Fruit fly (Drosophila melanogaster) whole organism, embryonic: Measurements from ENCODE around the gene KFase.
A peak's percentile ranks its signal among the peaks of the same experiment; 100 is the strongest.

Experiments
- ATbp ChIP-seq: fragments of 200-800 bp; sonication (Bioruptor generic); optimal IDR thresholded peaks from 2 replicates; lab custom pipeline; 2017; ENCODE audit warnings: missing biosample characterization, mild to moderate bottlenecking, missing genetic modification characterization, missing genetic modification reagents
- Adf1 ChIP-seq: fragments of 200-800 bp; sonication (Bioruptor generic); IDR thresholded peaks from 2 replicates; pipeline ENCODE4 v1.3.6; 2022; ENCODE audit warnings: missing biosample characterization, missing genetic modification characterization
- Atf6 ChIP-seq: fragments of 200-800 bp; sonication (Bioruptor generic); IDR thresholded peaks from 2 replicates; pipeline ENCODE4 v1.3.6; 2022; ENCODE audit warnings: missing biosample characterization, missing genetic modification characterization
- CG10543 ChIP-seq: fragments of 200-800 bp; sonication (Bioruptor generic); optimal IDR thresholded peaks from 3 replicates; lab custom pipeline; 2017; ENCODE audit warnings: missing biosample characterization, mild to moderate bottlenecking, missing genetic modification characterization, moderate library complexity
- CG11085 ChIP-seq: fragments of 200-800 bp; sonication (Bioruptor generic); IDR thresholded peaks from 2 replicates; pipeline ENCODE4 v1.3.6; 2022; ENCODE audit warnings: missing biosample characterization, missing genetic modification characterization
- CG11398 ChIP-seq: fragments of 200-800 bp; sonication (Bioruptor generic); optimal IDR thresholded peaks from 2 replicates; lab custom pipeline; 2016; ENCODE audit warnings: missing biosample characterization, missing genetic modification characterization
- CG12391 ChIP-seq: fragments of 200-800 bp; sonication (Bioruptor generic); optimal IDR thresholded peaks from 3 replicates; lab custom pipeline; 2018; ENCODE audit warnings: missing biosample characterization, mild to moderate bottlenecking, missing genetic modification characterization, moderate library complexity
- CG12942 ChIP-seq: fragments of 200-800 bp; sonication (Bioruptor generic); optimal IDR thresholded peaks from 3 replicates; lab custom pipeline; 2016; ENCODE audit warnings: missing biosample characterization, missing genetic modification characterization
- CG13624 ChIP-seq: fragments of 200-800 bp; sonication (Bioruptor generic); optimal IDR thresholded peaks from 2 replicates; lab custom pipeline; 2016; ENCODE audit warnings: missing biosample characterization, missing genetic modification characterization
- CG14667 ChIP-seq: fragments of 200-800 bp; sonication (Bioruptor generic); IDR thresholded peaks from 2 replicates; pipeline ENCODE4 v1.3.6; 2022; ENCODE audit warnings: missing biosample characterization, missing genetic modification characterization
- CG15011 ChIP-seq: fragments of 200-800 bp; sonication (Bioruptor generic); optimal IDR thresholded peaks from 3 replicates; lab custom pipeline; 2018; ENCODE audit warnings: missing biosample characterization, mild to moderate bottlenecking, missing genetic modification characterization
- CG15479 ChIP-seq: fragments of 200-800 bp; sonication (Bioruptor generic); optimal IDR thresholded peaks from 3 replicates; lab custom pipeline; 2019; ENCODE audit warnings: missing biosample characterization, mild to moderate bottlenecking, missing genetic modification characterization, moderate library complexity
- CG1603 ChIP-seq: fragments of 200-800 bp; sonication (Bioruptor generic); optimal IDR thresholded peaks from 2 replicates; lab custom pipeline; 2019; ENCODE audit warnings: missing biosample characterization, mild to moderate bottlenecking, missing genetic modification characterization, moderate library complexity
- CG17186 ChIP-seq: fragments of 200-800 bp; sonication (Bioruptor generic); optimal IDR thresholded peaks from 3 replicates; lab custom pipeline; 2017; ENCODE audit warnings: missing biosample characterization, missing genetic modification reagents, missing genetic modification characterization
- CG17361 ChIP-seq: fragments of 200-800 bp; sonication (Bioruptor generic); IDR thresholded peaks from 3 replicates; pipeline ENCODE4 v1.3.6; 2022; ENCODE audit warnings: missing biosample characterization, missing genetic modification characterization
- CG17385 ChIP-seq: fragments of 200-800 bp; sonication (Bioruptor generic); optimal IDR thresholded peaks from 3 replicates; lab custom pipeline; 2018; ENCODE audit warnings: missing biosample characterization, mild to moderate bottlenecking, missing genetic modification characterization
- CG18011 ChIP-seq: fragments of 200-800 bp; sonication (Bioruptor generic); optimal IDR thresholded peaks from 2 replicates; lab custom pipeline; 2017; ENCODE audit warnings: missing biosample characterization, missing genetic modification characterization, mild to moderate bottlenecking, moderate library complexity, missing genotype
- CG2199 ChIP-seq: fragments of 200-800 bp; sonication (Bioruptor generic); IDR thresholded peaks from 3 replicates; pipeline ENCODE4 v1.3.6; 2022; ENCODE audit warnings: missing biosample characterization, missing genetic modification characterization
- CG2202 ChIP-seq: fragments of 200-800 bp; sonication (Bioruptor generic); optimal IDR thresholded peaks from 2 replicates; lab custom pipeline; 2018; ENCODE audit warnings: missing biosample characterization, mild to moderate bottlenecking, missing genetic modification characterization
- CG30431 ChIP-seq: fragments of 200-800 bp; sonication (Bioruptor generic); optimal IDR thresholded peaks from 2 replicates; lab custom pipeline; 2017; ENCODE audit warnings: missing biosample characterization, missing genetic modification characterization
- CG32772 ChIP-seq: fragments of 200-800 bp; sonication (Bioruptor generic); IDR thresholded peaks from 2 replicates; pipeline ENCODE4 v1.3.6; 2022; ENCODE audit warnings: missing biosample characterization, missing genetic modification characterization
- CG3281 ChIP-seq: fragments of 200-800 bp; sonication (Bioruptor generic); optimal IDR thresholded peaks from 3 replicates; lab custom pipeline; 2017; ENCODE audit warnings: missing biosample characterization, mild to moderate bottlenecking, missing genetic modification characterization
- CG33557 ChIP-seq: fragments of 200-800 bp; sonication (Bioruptor generic); optimal IDR thresholded peaks from 2 replicates; lab custom pipeline; 2019; ENCODE audit warnings: missing biosample characterization, mild to moderate bottlenecking, missing genetic modification characterization, moderate library complexity
- CG7786 ChIP-seq: fragments of 200-800 bp; sonication (Bioruptor generic); optimal IDR thresholded peaks from 2 replicates; lab custom pipeline; 2016; ENCODE audit warnings: missing biosample characterization, missing genetic modification characterization
- CG7839 ChIP-seq: fragments of 200-800 bp; sonication (Bioruptor generic); optimal IDR thresholded peaks from 3 replicates; lab custom pipeline; 2018; ENCODE audit warnings: missing biosample characterization, mild to moderate bottlenecking, missing genetic modification characterization, moderate library complexity
- CG8281 ChIP-seq: fragments of 200-800 bp; sonication (Bioruptor generic); optimal IDR thresholded peaks from 2 replicates; lab custom pipeline; 2018; ENCODE audit warnings: missing biosample characterization, mild to moderate bottlenecking, missing genetic modification characterization, moderate library complexity
- CG8478 ChIP-seq: fragments of >200 bp; optimal IDR thresholded peaks from 2 replicates; lab custom pipeline; 2018
- CG8765 ChIP-seq: fragments of 200-800 bp; sonication (Bioruptor generic); IDR thresholded peaks from 2 replicates; pipeline ENCODE4 v1.3.6; 2022; ENCODE audit warnings: missing biosample characterization, missing genetic modification characterization
- CG9437 ChIP-seq: fragments of 200-800 bp; sonication (Bioruptor generic); optimal IDR thresholded peaks from 2 replicates; lab custom pipeline; 2018; ENCODE audit warnings: missing biosample characterization, mild to moderate bottlenecking, missing genetic modification characterization
- Deaf1 ChIP-seq: fragments of 200-800 bp; optimal IDR thresholded peaks from 3 replicates; lab custom pipeline; 2019; ENCODE audit warnings: missing biosample characterization, mild to moderate bottlenecking, missing genetic modification characterization, moderate library complexity
- Drgx ChIP-seq: fragments of 200-800 bp; sonication (Bioruptor generic); IDR thresholded peaks from 2 replicates; pipeline ENCODE4 v1.3.6; 2022; ENCODE audit warnings: missing biosample characterization, missing genetic modification characterization
- E2f2 ChIP-seq: fragments of 200-800 bp; sonication (Bioruptor generic); IDR thresholded peaks from 2 replicates; pipeline ENCODE4 v1.3.6; 2022; ENCODE audit warnings: missing biosample characterization, missing genetic modification characterization
- Jarid2 ChIP-seq: fragments of 200-800 bp; sonication (Bioruptor generic); optimal IDR thresholded peaks from 3 replicates; lab custom pipeline; 2017; ENCODE audit warnings: mild to moderate bottlenecking, missing biosample characterization, missing genetic modification reagents, missing genetic modification characterization
- Lpt ChIP-seq: fragments of >200 bp; optimal IDR thresholded peaks from 2 replicates; lab custom pipeline; 2018; ENCODE audit warnings: missing biosample characterization, missing genetic modification characterization
- Myb ChIP-seq: fragments of 200-800 bp; sonication (Bioruptor generic); optimal IDR thresholded peaks from 2 replicates; lab custom pipeline; 2016; ENCODE audit warnings: missing biosample characterization, missing genetic modification characterization
- NfI ChIP-seq: fragments of 200-800 bp; sonication (Bioruptor generic); optimal IDR thresholded peaks from 3 replicates; lab custom pipeline; 2018; ENCODE audit warnings: missing biosample characterization, mild to moderate bottlenecking, missing genetic modification characterization, moderate library complexity
- Ptx1 ChIP-seq: fragments of 200-800 bp; sonication (Bioruptor generic); IDR thresholded peaks from 2 replicates; pipeline ENCODE4 v1.3.6; 2022; ENCODE audit warnings: missing biosample characterization, missing genetic modification characterization
- Sry-δ ChIP-seq: fragments of 200-800 bp; sonication (Bioruptor generic); optimal IDR thresholded peaks from 2 replicates; lab custom pipeline; 2016; ENCODE audit warnings: missing biosample characterization, missing genetic modification characterization
- Ssrp ChIP-seq: fragments of 200-800 bp; sonication (Bioruptor generic); optimal IDR thresholded peaks from 2 replicates; lab custom pipeline; 2018; ENCODE audit warnings: missing biosample characterization, mild to moderate bottlenecking, missing genetic modification characterization, moderate library complexity
- ab ChIP-seq: fragments of 200-800 bp; sonication (Bioruptor generic); optimal IDR thresholded peaks from 2 replicates; lab custom pipeline; 2016; ENCODE audit warnings: missing biosample characterization, missing genetic modification characterization
- caup ChIP-seq: fragments of 200-800 bp; sonication (Bioruptor generic); optimal IDR thresholded peaks from 3 replicates; lab custom pipeline; 2017; ENCODE audit warnings: missing biosample characterization, mild to moderate bottlenecking, missing genetic modification characterization, moderate library complexity; ENCODE audit not compliant: severe bottlenecking
- inv ChIP-seq: fragments of 200-800 bp; sonication (Bioruptor generic); IDR thresholded peaks from 2 replicates; pipeline ENCODE4 v1.3.6; 2022; ENCODE audit warnings: missing biosample characterization, missing genetic modification characterization; ENCODE audit not compliant: partially characterized antibody
- jing ChIP-seq: fragments of 200-800 bp; sonication (Bioruptor generic); optimal IDR thresholded peaks from 2 replicates; lab custom pipeline; 2018; ENCODE audit warnings: missing biosample characterization, mild to moderate bottlenecking, missing genetic modification characterization
- kay ChIP-seq: fragments of 200-800 bp; sonication (Bioruptor generic); optimal IDR thresholded peaks from 2 replicates; lab custom pipeline; 2016; ENCODE audit warnings: missing biosample characterization, missing genetic modification characterization
- oc ChIP-seq: fragments of 200-800 bp; sonication (Bioruptor generic); optimal IDR thresholded peaks from 2 replicates; lab custom pipeline; 2018; ENCODE audit warnings: missing biosample characterization, mild to moderate bottlenecking, missing genetic modification characterization, moderate library complexity
- org-1 ChIP-seq: fragments of 200-800 bp; sonication (Bioruptor generic); optimal IDR thresholded peaks from 2 replicates; lab custom pipeline; 2017; ENCODE audit warnings: missing biosample characterization, missing genetic modification characterization
- rib ChIP-seq: fragments of 200-800 bp; sonication (Bioruptor generic); IDR thresholded peaks from 2 replicates; pipeline ENCODE4 v1.3.6; 2022; ENCODE audit warnings: missing biosample characterization, missing genetic modification characterization
- sd ChIP-seq: fragments of 200-800 bp; sonication (Bioruptor generic); optimal IDR thresholded peaks from 3 replicates; lab custom pipeline; 2018; ENCODE audit warnings: missing biosample characterization, mild to moderate bottlenecking, missing genetic modification characterization, moderate library complexity
- unc-4 ChIP-seq: fragments of 200-800 bp; sonication (Bioruptor generic); IDR thresholded peaks from 2 replicates; pipeline ENCODE4 v1.3.6; 2022; ENCODE audit warnings: missing biosample characterization, missing genetic modification characterization; ENCODE audit not compliant: partially characterized antibody
- vnd ChIP-seq: fragments of 200-800 bp; sonication (Bioruptor generic); IDR thresholded peaks from 3 replicates; pipeline ENCODE4 v1.3.6; 2022; ENCODE audit warnings: missing biosample characterization, missing genetic modification characterization; ENCODE audit not compliant: partially characterized antibody
- wor ChIP-seq: fragments of 200-800 bp; sonication (Bioruptor generic); IDR thresholded peaks from 2 replicates; pipeline ENCODE4 v1.3.6; 2022; ENCODE audit warnings: missing biosample characterization, missing genetic modification characterization
- yki ChIP-seq: fragments of >200 bp; optimal IDR thresholded peaks from 3 replicates; lab custom pipeline; 2018

KFase gene

dm6 chr2L:6498448-6498847 is 9.9 kb upstream of the KFase start, which contains the start of gene CG31637 (continued):
- TF ChIP-seq CG7839, result peak; percentile 12
- TF ChIP-seq CG12391 (tag; lab: Kevin White, UChicago), result peak; percentile 12
- TF ChIP-seq jing, result no peak
- TF ChIP-seq wor (GFP tag; lab: Robert Waterston, UW), result no peak
- no peak for TF ChIP-seq vnd
- TF ChIP-seq Lpt (GFP tag; lab: Kevin White, UChicago), result no peak
- TF ChIP-seq CG32772 (GFP tag; lab: Robert Waterston, UW), result no peak
- 0 out of 3 replicates have a peak, but pooled peaks have one; percentile 13 for TF ChIP-seq CG17361 (GFP tag; lab: Robert Waterston, UW)
- TF ChIP-seq sd (tag; lab: Kevin White, UChicago), result peak; percentile 31
- TF ChIP-seq CG2202, result no peak
- TF ChIP-seq caup, result peak; percentile 11
- TF ChIP-seq CG10543 (GFP tag; lab: Kevin White, UChicago), result peak; percentile 9
- peak; percentile 61 for TF ChIP-seq CG13624
- TF ChIP-seq CG14667, result no peak
- TF ChIP-seq CG15011 (GFP tag; lab: Kevin White, UChicago), result no peak
- no peak for TF ChIP-seq CG9437 (GFP tag; lab: Kevin White, UChicago)
- TF ChIP-seq kay (GFP tag; lab: Kevin White, UChicago), result no peak
- TF ChIP-seq CG33557, result no peak
- TF ChIP-seq CG2199 (GFP tag; lab: Robert Waterston, UW), result 0 out of 3 replicates have a peak, but pooled peaks have one; percentile 11
- TF ChIP-seq yki, result no peak
- no peak for TF ChIP-seq Atf6
- no peak for TF ChIP-seq CG15479 (GFP tag; lab: Kevin White, UChicago)
- TF ChIP-seq CG17186 (GFP tag; lab: Kevin White, UChicago), result peak; percentile 51
- peak; percentile 9 for TF ChIP-seq CG7786 (GFP tag; lab: Kevin White, UChicago)
- TF ChIP-seq CG11085 (GFP tag; lab: Robert Waterston, UW), result no peak
- TF ChIP-seq NfI (GFP tag; lab: Kevin White, UChicago), result no peak
- TF ChIP-seq inv (GFP tag; lab: Robert Waterston, UW), result no peak; the same call in 1 of the 2 replicates
- peak; percentile 68 for TF ChIP-seq Myb (GFP tag; lab: Kevin White, UChicago)
- no peak for TF ChIP-seq CG11398
- no peak for TF ChIP-seq Ssrp (tag; lab: Kevin White, UChicago)
- no peak for TF ChIP-seq oc (tag; lab: Kevin White, UChicago)
- no peak for TF ChIP-seq ab (GFP tag; lab: Kevin White, UChicago)
- TF ChIP-seq Adf1 (GFP tag; lab: Robert Waterston, UW), result peak; percentile 43; the same call in 1 of the 2 replicates
- TF ChIP-seq CG8478 (lab: Kevin White, UChicago), result no peak
- TF ChIP-seq CG18011 (GFP tag; lab: Kevin White, UChicago), result no peak
- peak; percentile 84 for TF ChIP-seq CG1603
- peak; percentile 56 for TF ChIP-seq Sry-δ
- TF ChIP-seq rib, result no peak
- TF ChIP-seq CG8765, result no peak
- peak; percentile 92 for TF ChIP-seq Jarid2
- TF ChIP-seq Deaf1 (tag; lab: Kevin White, UChicago), result peak; percentile 58
- peak; percentile 11 for TF ChIP-seq CG17385
- TF ChIP-seq CG30431 (GFP tag; lab: Kevin White, UChicago), result no peak
- TF ChIP-seq org-1 (GFP tag; lab: Kevin White, UChicago), result no peak
- TF ChIP-seq Drgx (GFP tag; lab: Robert Waterston, UW), result no peak
- no peak for TF ChIP-seq CG8281 (tag; lab: Kevin White, UChicago)
- TF ChIP-seq ATbp (GFP tag; lab: Kevin White, UChicago), result no peak
- TF ChIP-seq CG12942 (GFP tag; lab: Kevin White, UChicago), result no peak
- TF ChIP-seq Ptx1, result no peak
- peak; percentile 70 for TF ChIP-seq E2f2
- no peak for TF ChIP-seq CG3281 (GFP tag; lab: Kevin White, UChicago)
- TF ChIP-seq unc-4, result no peak
